Worm (Caenorhabditis elegans) whole organism, midembryonic: ENCODE data around the gene F35F10.1.

ENCODE experiments used
- T22C8.4 ChIP-seq: fragments of 200-800 bp; sonication (Bioruptor generic); IDR thresholded peaks from 2 replicates; pipeline ENCODE4 v1.3.6; 2022; ENCODE audit warnings: missing genetic modification characterization, missing compliant biosample characterization
- cog-1 ChIP-seq: sonication (generic microtip); optimal IDR thresholded peaks from 2 replicates; lab custom pipeline; 2016; ENCODE audit warnings: missing genetic modification characterization, missing compliant biosample characterization
- flt-1 ChIP-seq: fragments of 200-800 bp; sonication (Bioruptor generic); IDR thresholded peaks from 2 replicates; pipeline ENCODE4 v1.3.6; 2022; ENCODE audit warnings: missing genetic modification characterization, missing compliant biosample characterization
- klf-2 ChIP-seq: fragments of 200-800 bp; sonication (Bioruptor generic); conservative IDR thresholded peaks from 2 replicates; pipeline ENCODE4 v1.3.6; 2022; ENCODE audit warnings: missing genetic modification reagents, missing genetic modification characterization, missing compliant biosample characterization
- med-1 ChIP-seq: sonication (generic microtip); optimal IDR thresholded peaks from 2 replicates; lab custom pipeline; 2017; ENCODE audit warnings: missing genetic modification characterization, mild to moderate bottlenecking, missing compliant biosample characterization, antibody characterized with exemption, missing genetic modification reagents; ENCODE audit not compliant: insufficient read depth
- ref-1 ChIP-seq: fragments of 200-800 bp; sonication (Bioruptor generic); conservative IDR thresholded peaks from 2 replicates; pipeline ENCODE4 v1.3.6; 2022; ENCODE audit warnings: missing genetic modification reagents, missing genetic modification characterization, missing compliant biosample characterization
- tab-1 ChIP-seq: fragments of 200-800 bp; sonication (Bioruptor generic); IDR thresholded peaks from 2 replicates; pipeline ENCODE4 v1.3.6; 2022; ENCODE audit warnings: missing genetic modification characterization, missing compliant biosample characterization
- ztf-23 ChIP-seq: fragments of 200-800 bp; sonication (Bioruptor generic); IDR thresholded peaks from 2 replicates; pipeline ENCODE4 v1.3.6; 2022; ENCODE audit warnings: missing genetic modification reagents, missing genetic modification characterization, missing compliant biosample characterization
- ztf-29 ChIP-seq: fragments of 200-800 bp; sonication (Bioruptor generic); IDR thresholded peaks from 2 replicates; pipeline ENCODE4 v1.3.6; 2022; ENCODE audit warnings: missing genetic modification reagents, missing genetic modification characterization, missing compliant biosample characterization

F35F10.1 gene

ce11 chrV:3352925-3353324, 36.8 kb downstream of the F35F10.1 start, which contains the start of gene C17B7.12:
TSS of gene C17B7.12 (plus strand) at chrV:3353225.
- TF ChIP-seq klf-2 (no peak), ref-1 (GFP tag; lab: Robert Waterston, UW) (no peak), T22C8.4 (GFP tag; lab: Robert Waterston, UW) (no peak), med-1 (GFP tag; lab: Kevin White, UChicago) (no peak), ztf-29 (GFP tag; lab: Robert Waterston, UW) (no peak), tab-1 (GFP tag; lab: Robert Waterston, UW) (no peak), flt-1 (no peak), cog-1 (tag; lab: Kevin White, UChicago) (no peak), ztf-23 (GFP tag; lab: Robert Waterston, UW) (no peak)

ce11 chrV:3355544-3355943, 39.4 kb downstream of the F35F10.1 start:
- TF ChIP-seq med-1 (GFP tag; lab: Kevin White, UChicago) (no peak), T22C8.4 (GFP tag; lab: Robert Waterston, UW) (no peak), tab-1 (GFP tag; lab: Robert Waterston, UW) (no peak), ref-1 (GFP tag; lab: Robert Waterston, UW) (no peak), klf-2 (no peak), flt-1 (no peak), cog-1 (tag; lab: Kevin White, UChicago) (no peak), ztf-23 (GFP tag; lab: Robert Waterston, UW) (no peak), ztf-29 (GFP tag; lab: Robert Waterston, UW) (no peak)

- TF ChIP-seq ztf-29 (GFP tag; lab: Robert Waterston, UW) = no peak
- TF ChIP-seq flt-1 = no peak
- no peak for TF ChIP-seq med-1 (GFP tag; lab: Kevin White, UChicago)
- no peak for TF ChIP-seq ref-1 (GFP tag; lab: Robert Waterston, UW)
- no peak for TF ChIP-seq klf-2
- TF ChIP-seq T22C8.4 (GFP tag; lab: Robert Waterston, UW) = no peak
Measured at ce11 chrV:3357106-3357505, 41.0 kb downstream of the F35F10.1 start, which contains the start of gene scrm-3. TSS of gene scrm-3 (minus strand) at chrV:3357206.

ce11 chrV:3358267-3358666, 42.2 kb downstream of the F35F10.1 start, which contains the start of gene C04E12.5:
TSS of gene C04E12.5 (plus strand) at chrV:3358567.
- no peak for TF ChIP-seq klf-2
- TF ChIP-seq ztf-23 (GFP tag; lab: Robert Waterston, UW) = no peak

- TF ChIP-seq ref-1 (GFP tag; lab: Robert Waterston, UW) (no peak), tab-1 (GFP tag; lab: Robert Waterston, UW) (no peak), flt-1 (no peak), med-1 (GFP tag; lab: Kevin White, UChicago) (no peak), T22C8.4 (GFP tag; lab: Robert Waterston, UW) (no peak), ztf-23 (GFP tag; lab: Robert Waterston, UW) (no peak), klf-2 (no peak), cog-1 (tag; lab: Kevin White, UChicago) (no peak), ztf-29 (GFP tag; lab: Robert Waterston, UW) (no peak)
Measured at ce11 chrV:3361633-3362032, 45.5 kb downstream of the F35F10.1 start.

ce11 chrV:3362475-3362874, 46.4 kb downstream of the F35F10.1 start, which contains the start of gene C04E12.4:
TSS of gene C04E12.4 (plus strand) at chrV:3362775.
- no peak for TF ChIP-seq T22C8.4 (GFP tag; lab: Robert Waterston, UW)
- TF ChIP-seq ztf-23 (GFP tag; lab: Robert Waterston, UW) = no peak
- TF ChIP-seq flt-1 = no peak
- no peak for TF ChIP-seq ztf-29 (GFP tag; lab: Robert Waterston, UW)
- no peak for TF ChIP-seq cog-1 (tag; lab: Kevin White, UChicago)
- TF ChIP-seq med-1 (GFP tag; lab: Kevin White, UChicago) = no peak
- no peak for TF ChIP-seq klf-2
- TF ChIP-seq ref-1 (GFP tag; lab: Robert Waterston, UW) = no peak
- TF ChIP-seq tab-1 (GFP tag; lab: Robert Waterston, UW) = no peak
